Worm (Caenorhabditis elegans) whole organism, L4 larva: ENCODE measurements around the gene Y116A8A.7.

Source experiments
- F49E8.2 ChIP-seq: sonication (generic microtip); optimal IDR thresholded peaks from 2 replicates; lab custom pipeline; 2016; ENCODE audit warnings: missing compliant biosample characterization, mild to moderate bottlenecking, missing genetic modification characterization, borderline replicate concordance
- R02D3.7 ChIP-seq: fragments of 150-350 bp; sonication (generic microtip); optimal IDR thresholded peaks from 3 replicates; lab custom pipeline; 2014; ENCODE audit warnings: missing biosample characterization, missing genetic modification characterization
- aly-2 ChIP-seq: sonication (generic microtip); optimal IDR thresholded peaks from 2 replicates; lab custom pipeline; 2018; ENCODE audit warnings: missing biosample characterization, missing genetic modification characterization
- ces-1 ChIP-seq: fragments of 150-350 bp; sonication (generic microtip); optimal IDR thresholded peaks from 4 replicates; lab custom pipeline; 2014; ENCODE audit warnings: missing biosample characterization, missing genetic modification reagents, missing genetic modification characterization
- ctbp-1 ChIP-seq: fragments of 200-800 bp; sonication (Bioruptor generic); IDR thresholded peaks from 2 replicates; pipeline ENCODE4 v1.3.6; 2022; ENCODE audit warnings: missing genetic modification reagents, missing genetic modification characterization, missing compliant biosample characterization
- dpl-1 ChIP-seq: fragments of 150-350 bp; optimal IDR thresholded peaks from 2 replicates; lab custom pipeline; 2014; ENCODE audit warnings: missing biosample characterization, missing genetic modification reagents, missing genetic modification characterization
- fkh-10 ChIP-seq: fragments of 150-350 bp; optimal IDR thresholded peaks from 2 replicates; lab custom pipeline; 2014; ENCODE audit warnings: missing biosample characterization, missing genetic modification reagents, missing genetic modification characterization
- hlh-30 ChIP-seq: sonication (generic microtip); optimal IDR thresholded peaks from 2 replicates; lab custom pipeline; 2017; ENCODE audit warnings: antibody characterized with exemption, mild to moderate bottlenecking, missing genetic modification characterization, missing compliant biosample characterization; ENCODE audit not compliant: insufficient read depth
- nhr-11 ChIP-seq: fragments of 150-350 bp; optimal IDR thresholded peaks from 2 replicates; lab custom pipeline; 2014; ENCODE audit warnings: missing biosample characterization, missing genetic modification characterization
- nhr-77 ChIP-seq: fragments of 150-350 bp; optimal IDR thresholded peaks from 2 replicates; lab custom pipeline; 2014; ENCODE audit warnings: missing biosample characterization, missing genetic modification characterization
- saeg-2 ChIP-seq: fragments of 200-800 bp; sonication (Bioruptor generic); IDR thresholded peaks from 2 replicates; pipeline ENCODE4 v1.3.6; 2022; ENCODE audit warnings: missing genetic modification reagents, missing genetic modification characterization, missing compliant biosample characterization
- skn-1 ChIP-seq: fragments of 150-350 bp; optimal IDR thresholded peaks from 2 replicates; lab custom pipeline; 2014; ENCODE audit warnings: missing biosample characterization, missing genetic modification characterization

ce11 chrIV:16854790-16855189 lies 24.8 kb downstream of the Y116A8A.7 start, which contains the start of gene map-2:
- TF ChIP-seq ces-1 (GFP tag; lab: Kevin White, UChicago), result no peak
- TF ChIP-seq F49E8.2 (tag; lab: Kevin White, UChicago), result no peak
- TF ChIP-seq skn-1 (tag; lab: Kevin White, UChicago), result no peak
- no peak for TF ChIP-seq fkh-10
- no peak for TF ChIP-seq aly-2 (tag; lab: Kevin White, UChicago)
- no peak for TF ChIP-seq nhr-11 (tag; lab: Kevin White, UChicago)
- TF ChIP-seq R02D3.7 (tag; lab: Kevin White, UChicago), result no peak
- TF ChIP-seq ctbp-1 (GFP tag; lab: Robert Waterston, UW), result no peak
- no peak for TF ChIP-seq saeg-2
- no peak for TF ChIP-seq dpl-1
- TF ChIP-seq hlh-30, result no peak
- TF ChIP-seq nhr-77, result no peak
